Worm (Caenorhabditis elegans) whole organism, L3 larva: Measurements from ENCODE around the gene dct-14.

Experiments
- ama-1 ChIP-seq: fragments of 150-350 bp; optimal IDR thresholded peaks from 2 replicates; lab custom pipeline; 2018
- ceh-16 ChIP-seq: sonication (generic microtip); optimal IDR thresholded peaks from 2 replicates; lab custom pipeline; 2017; ENCODE audit warnings: missing biosample characterization, missing genetic modification characterization
- elt-1 ChIP-seq: fragments of 150-350 bp; optimal IDR thresholded peaks from 2 replicates; lab custom pipeline; 2014; ENCODE audit warnings: missing biosample characterization, missing genetic modification characterization
- eor-1 ChIP-seq, 2 experiments: fragments of 150-350 bp; optimal IDR thresholded peaks; 2 replicates each; lab custom pipeline; 2014 to 2018; ENCODE audit warnings: missing biosample characterization in 2 of 2, missing genetic modification characterization in 2 of 2
- nhr-11 ChIP-seq: fragments of 150-350 bp; optimal IDR thresholded peaks from 2 replicates; lab custom pipeline; 2014; ENCODE audit warnings: missing biosample characterization, missing genetic modification characterization
- nhr-28 ChIP-seq: fragments of 150-350 bp; optimal IDR thresholded peaks from 2 replicates; lab custom pipeline; 2014; ENCODE audit warnings: missing biosample characterization, missing genetic modification characterization
- snpc-4 ChIP-seq: fragments of 150-350 bp; optimal IDR thresholded peaks from 2 replicates; lab custom pipeline; 2014; ENCODE audit warnings: missing biosample characterization, missing genetic modification characterization
- ztf-11 ChIP-seq: fragments of 150-350 bp; optimal IDR thresholded peaks from 2 replicates; lab custom pipeline; 2014; ENCODE audit warnings: missing biosample characterization, missing genetic modification characterization
- ztf-4 ChIP-seq: fragments of 150-350 bp; optimal IDR thresholded peaks from 2 replicates; lab custom pipeline; 2014; ENCODE audit warnings: missing biosample characterization, missing genetic modification characterization

ce11 chrV:20493271-20494231 lies 6.8 kb downstream of the dct-14 start, which contains the start of gene B0250.5:
- TF ChIP-seq elt-1 (tag; lab: Kevin White, UChicago) (no peak), ztf-11 (no peak), snpc-4 (tag; lab: Kevin White, UChicago) (no peak), ceh-16 (no peak), nhr-11 (tag; lab: Kevin White, UChicago) (no peak), ama-1 (lab: Kevin White, UChicago) (no peak), ztf-4 (tag; lab: Kevin White, UChicago) (no peak), eor-1 (tag; optimal IDR thresholded peaks at IDR 0.05; lab: Kevin White, UChicago) (no peak), nhr-28 (tag; lab: Kevin White, UChicago) (no peak)
